Worm (Caenorhabditis elegans): Measurements from ENCODE around the gene W03C9.6.

The W03C9.6 gene

DNA sequence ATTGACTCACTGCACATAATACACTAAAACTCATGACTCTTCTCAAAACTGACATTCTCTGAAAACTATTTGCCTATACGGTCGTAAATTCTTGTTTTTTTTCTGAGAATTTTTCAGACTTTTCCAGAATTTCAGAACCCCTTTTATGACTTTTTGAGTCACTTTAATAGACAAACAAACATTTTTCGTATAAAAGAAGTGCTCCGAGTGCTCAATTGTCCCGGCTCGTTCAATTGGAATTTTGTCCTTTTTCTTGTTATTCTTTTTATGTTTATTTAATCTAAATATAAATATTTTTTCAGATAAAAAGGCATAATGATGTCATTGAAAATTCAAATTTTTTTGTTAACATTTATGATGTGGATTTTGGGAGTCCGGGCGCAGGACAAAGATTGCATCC, 44.6 kb downstream of the W03C9.6 start, which contains the start of gene Y17G7B.23:
TSS of gene Y17G7B.23 (plus strand) at position 301 of the 400 bp plus-strand sequence.
- TF ChIP-seq che-1 (tag; optimal IDR thresholded peaks at IDR 0.05) (no peak), hlh-6 (tag; optimal IDR thresholded peaks at IDR 0.05) (no peak), gmeb-2 (tag; optimal IDR thresholded peaks at IDR 0.05) (no peak), ttx-3 (tag; optimal IDR thresholded peaks at IDR 0.05) (no peak), ceh-45 (GFP tag; IDR thresholded peaks at IDR 0.05) (no peak), ahr-1 (tag; optimal IDR thresholded peaks at IDR 0.05) (no peak), nhr-232 (tag; optimal IDR thresholded peaks at IDR 0.05) (no peak), hlh-15 (tag; optimal IDR thresholded peaks at IDR 0.05) (no peak), syd-9 (tag; optimal IDR thresholded peaks at IDR 0.05) (no peak), sox-4 (tag; optimal IDR thresholded peaks at IDR 0.05) (no peak), pqm-1 (tag; optimal IDR thresholded peaks at IDR 0.05) (no peak), ceh-30 (tag; optimal IDR thresholded peaks at IDR 0.05) (no peak), K02D7.2 (tag; optimal IDR thresholded peaks at IDR 0.05) (no peak), pat-9 (tag; optimal IDR thresholded peaks at IDR 0.05) (no peak), sdc-2 (tag; optimal IDR thresholded peaks at IDR 0.05) (no peak), sox-2 (GFP tag; IDR thresholded peaks at IDR 0.05) (no peak), ceh-24 (tag; optimal IDR thresholded peaks at IDR 0.05) (no peak), elt-2 (tag; optimal IDR thresholded peaks at IDR 0.05) (no peak), ceh-34 (tag; optimal IDR thresholded peaks at IDR 0.05) (no peak)

DNA sequence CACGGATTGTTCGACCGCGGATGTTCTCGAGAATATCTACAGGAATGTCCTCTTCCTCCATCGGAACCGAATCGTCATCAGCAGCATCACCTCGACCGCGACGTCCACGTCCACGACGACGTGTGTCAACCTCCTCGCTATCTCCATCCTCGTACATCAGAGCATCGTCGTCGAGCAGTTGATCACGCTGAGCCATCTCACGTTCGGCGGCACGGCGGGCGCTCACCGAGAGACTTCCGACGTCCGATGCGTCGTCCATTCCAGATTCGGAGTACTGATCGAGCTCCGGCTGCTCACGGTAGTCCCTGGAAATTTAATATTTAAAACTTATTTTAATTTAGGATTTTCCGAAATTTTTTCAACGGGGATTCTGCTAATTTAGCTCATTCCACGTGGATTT, 51.7 kb downstream of the W03C9.6 start:
- TF ChIP-seq nhr-11 (tag; optimal IDR thresholded peaks at IDR 0.05) (no peak), ceh-30 (tag; optimal IDR thresholded peaks at IDR 0.05) (no peak), ztf-16 (tag; optimal IDR thresholded peaks at IDR 0.05) (no peak), T23F11.4 (GFP tag; optimal IDR thresholded peaks at IDR 0.05) (no peak), ceh-24 (tag; optimal IDR thresholded peaks at IDR 0.05) (no peak), sdc-2 (tag; optimal IDR thresholded peaks at IDR 0.05) (no peak), ceh-2 (tag; optimal IDR thresholded peaks at IDR 0.05) (no peak), unc-3 (GFP tag; conservative IDR thresholded peaks at IDR 0.05) (no peak), unc-3 (tag; optimal IDR thresholded peaks at IDR 0.05) (no peak), elt-4 (tag; optimal IDR thresholded peaks at IDR 0.05) (no peak), sox-2 (GFP tag; IDR thresholded peaks at IDR 0.05) (no peak)

DNA sequence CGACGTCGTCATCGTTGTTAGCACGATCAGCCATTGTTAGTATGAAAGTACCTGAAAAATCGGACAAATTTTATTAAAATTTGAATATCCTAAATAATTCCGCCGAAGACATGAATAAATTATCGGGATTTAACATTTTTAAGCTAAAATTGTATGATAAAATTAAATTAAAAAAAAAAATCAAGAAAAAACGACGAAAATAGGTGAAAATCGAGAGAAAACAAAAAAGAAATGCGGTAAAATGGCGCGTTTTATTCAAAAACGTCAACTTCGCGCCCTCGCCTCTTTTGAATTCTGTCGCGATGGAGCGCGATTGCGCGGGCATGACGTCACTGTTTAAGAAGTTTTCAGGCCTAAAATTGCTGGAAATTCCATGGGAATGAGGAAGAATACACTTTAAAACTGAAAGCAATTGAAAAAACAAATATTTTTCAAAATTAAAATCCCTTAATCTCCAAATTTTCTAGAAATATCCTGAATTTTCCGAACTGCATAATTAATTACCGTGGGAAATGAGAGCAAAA, 52.3 kb downstream of the W03C9.6 start, which contains the start of gene mcm-2:
TSS of gene mcm-2 (minus strand) at position 51 of the 524 bp plus-strand sequence.
- no peak for TF ChIP-seq che-1 (tag; optimal IDR thresholded peaks at IDR 0.05)
- peak; percentile 17 for TF ChIP-seq nfya-1 (tag; optimal IDR thresholded peaks at IDR 0.05)
- TF ChIP-seq elt-2 (tag; optimal IDR thresholded peaks at IDR 0.05), result peak; percentile 10
- TF ChIP-seq sdc-2 (tag; optimal IDR thresholded peaks at IDR 0.05), result no peak

DNA sequence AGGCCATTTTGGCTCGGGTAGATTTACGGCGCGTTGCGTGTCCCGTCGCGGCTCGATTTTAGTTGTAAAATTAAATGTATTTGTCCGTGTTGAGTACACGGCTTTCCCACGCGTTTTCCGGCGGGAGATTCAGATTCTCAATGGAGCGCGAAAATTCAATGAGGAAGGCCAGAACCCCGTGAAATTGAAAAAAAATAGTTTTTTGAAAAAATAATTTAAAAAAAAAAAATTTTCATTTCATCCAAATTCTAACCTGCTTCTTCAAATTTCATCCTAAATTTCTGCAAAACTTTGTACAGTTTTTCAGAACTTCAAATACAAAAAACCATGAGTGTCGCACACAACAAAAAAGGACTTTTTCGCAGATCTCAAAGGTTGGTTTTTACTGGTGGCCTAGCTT, 54.5 kb downstream of the W03C9.6 start, which contains the start of gene glb-29:
TSS of gene glb-29 (plus strand) at position 301 of the 400 bp plus-strand sequence.
- TF ChIP-seq che-1 (tag; optimal IDR thresholded peaks at IDR 0.05), result no peak
- no peak for TF ChIP-seq sdc-2 (tag; optimal IDR thresholded peaks at IDR 0.05)
- no peak for TF ChIP-seq mec-3 (tag; optimal IDR thresholded peaks at IDR 0.05; ENCODE audit: borderline replicate concordance)
